Fruit fly (Drosophila melanogaster) whole organism, embryonic: ENCODE measurements around the gene CG45099.

ENCODE experiments used
- B-H1 ChIP-seq: fragments of 200-800 bp; sonication (Bioruptor generic); IDR thresholded peaks from 3 replicates; pipeline ENCODE4 v1.3.6; 2022; ENCODE audit warnings: missing biosample characterization, missing genetic modification characterization
- BtbVII ChIP-seq: fragments of 200-800 bp; sonication (Bioruptor generic); optimal IDR thresholded peaks from 3 replicates; lab custom pipeline; 2017; ENCODE audit warnings: missing biosample characterization, mild to moderate bottlenecking, missing genetic modification characterization
- CG1024 ChIP-seq: fragments of 200-800 bp; sonication (Bioruptor generic); IDR thresholded peaks from 2 replicates; pipeline ENCODE4 v1.3.6; 2022; ENCODE audit warnings: missing biosample characterization, missing genetic modification characterization
- CG10654 ChIP-seq: fragments of 200-800 bp; sonication (Bioruptor generic); optimal IDR thresholded peaks from 2 replicates; lab custom pipeline; 2016; ENCODE audit warnings: missing biosample characterization, missing genetic modification characterization
- CG10979 ChIP-seq: fragments of 200-800 bp; sonication (Bioruptor generic); optimal IDR thresholded peaks from 2 replicates; lab custom pipeline; 2018; ENCODE audit warnings: missing biosample characterization, mild to moderate bottlenecking, missing genetic modification characterization, moderate library complexity
- CG11247 ChIP-seq: fragments of 200-800 bp; sonication (Bioruptor generic); IDR thresholded peaks from 2 replicates; pipeline ENCODE4 v1.3.6; 2022; ENCODE audit warnings: missing biosample characterization, missing genetic modification characterization
- CG11560 ChIP-seq: fragments of 200-800 bp; sonication (Bioruptor generic); IDR thresholded peaks from 3 replicates; pipeline ENCODE4 v1.3.6; 2022; ENCODE audit warnings: missing biosample characterization, missing genetic modification characterization
- CG13296 ChIP-seq: fragments of 200-800 bp; sonication (Bioruptor generic); optimal IDR thresholded peaks from 3 replicates; lab custom pipeline; 2018; ENCODE audit warnings: missing biosample characterization, mild to moderate bottlenecking, missing genetic modification characterization
- CG13775 ChIP-seq: fragments of 200-800 bp; sonication (Bioruptor generic); optimal IDR thresholded peaks from 3 replicates; lab custom pipeline; 2017; ENCODE audit warnings: missing biosample characterization, mild to moderate bottlenecking, missing genetic modification characterization
- CG14667 ChIP-seq: fragments of 200-800 bp; sonication (Bioruptor generic); IDR thresholded peaks from 2 replicates; pipeline ENCODE4 v1.3.6; 2022; ENCODE audit warnings: missing biosample characterization, missing genetic modification characterization
- CG14965 ChIP-seq: fragments of 200-800 bp; sonication (Bioruptor generic); optimal IDR thresholded peaks from 2 replicates; lab custom pipeline; 2016; ENCODE audit warnings: missing biosample characterization, missing genetic modification characterization, borderline replicate concordance
- CG15696 ChIP-seq: fragments of 200-800 bp; sonication (Bioruptor generic); optimal IDR thresholded peaks from 2 replicates; lab custom pipeline; 2019; ENCODE audit warnings: missing biosample characterization, mild to moderate bottlenecking, missing genetic modification characterization, moderate library complexity
- CG17802 ChIP-seq: fragments of 200-800 bp; sonication (Bioruptor generic); optimal IDR thresholded peaks from 2 replicates; lab custom pipeline; 2018; ENCODE audit warnings: missing biosample characterization, mild to moderate bottlenecking, missing genetic modification characterization, moderate library complexity
- CG2120 ChIP-seq: fragments of 200-800 bp; sonication (Bioruptor generic); optimal IDR thresholded peaks from 3 replicates; lab custom pipeline; 2016; ENCODE audit warnings: missing biosample characterization, missing genetic modification characterization
- CG2678 ChIP-seq: fragments of 200-800 bp; sonication (Bioruptor generic); optimal IDR thresholded peaks from 3 replicates; lab custom pipeline; 2019; ENCODE audit warnings: missing biosample characterization, mild to moderate bottlenecking, missing genetic modification characterization, moderate library complexity
- CG30020 ChIP-seq: fragments of 200-800 bp; optimal IDR thresholded peaks from 2 replicates; lab custom pipeline; 2019; ENCODE audit warnings: missing biosample characterization, mild to moderate bottlenecking, missing genetic modification characterization, moderate library complexity
- CG34422 ChIP-seq: fragments of 200-800 bp; sonication (Bioruptor generic); IDR thresholded peaks from 3 replicates; pipeline ENCODE4 v1.3.6; 2022; ENCODE audit warnings: missing biosample characterization, missing genetic modification characterization
- CG6689 ChIP-seq: fragments of 200-800 bp; sonication (Bioruptor generic); IDR thresholded peaks from 2 replicates; pipeline ENCODE4 v1.3.6; 2022; ENCODE audit warnings: missing biosample characterization, missing genetic modification characterization
- CG6791 ChIP-seq: fragments of 200-800 bp; sonication (Bioruptor generic); IDR thresholded peaks from 3 replicates; pipeline ENCODE4 v1.3.6; 2022; ENCODE audit warnings: missing biosample characterization, missing genetic modification characterization; ENCODE audit not compliant: partially characterized antibody
- CG7839 ChIP-seq: fragments of 200-800 bp; sonication (Bioruptor generic); optimal IDR thresholded peaks from 3 replicates; lab custom pipeline; 2018; ENCODE audit warnings: missing biosample characterization, mild to moderate bottlenecking, missing genetic modification characterization, moderate library complexity
- CG8359 ChIP-seq: fragments of 200-800 bp; sonication (Bioruptor generic); optimal IDR thresholded peaks from 2 replicates; lab custom pipeline; 2017; ENCODE audit warnings: missing biosample characterization, mild to moderate bottlenecking, missing genetic modification characterization, borderline replicate concordance
- CG9817 ChIP-seq: fragments of 200-800 bp; sonication (Bioruptor generic); optimal IDR thresholded peaks from 2 replicates; lab custom pipeline; 2018; ENCODE audit warnings: missing biosample characterization, mild to moderate bottlenecking, missing genetic modification characterization, moderate library complexity
- Camta ChIP-seq: fragments of 200-800 bp; sonication (Bioruptor generic); optimal IDR thresholded peaks from 2 replicates; lab custom pipeline; 2016; ENCODE audit warnings: missing biosample characterization, missing genetic modification characterization
- Chrac-16 ChIP-seq: fragments of 200-800 bp; sonication (Bioruptor generic); optimal IDR thresholded peaks from 3 replicates; lab custom pipeline; 2016; ENCODE audit warnings: missing biosample characterization, missing genetic modification characterization
- E2f1 ChIP-seq: fragments of 200-800 bp; sonication (Bioruptor generic); IDR thresholded peaks from 2 replicates; pipeline ENCODE4 v1.3.6; 2022; ENCODE audit warnings: missing biosample characterization, missing genetic modification characterization
- Elba2 ChIP-seq: fragments of 200-800 bp; sonication (Bioruptor generic); optimal IDR thresholded peaks from 3 replicates; lab custom pipeline; 2016; ENCODE audit warnings: missing biosample characterization, missing genetic modification characterization
- Ets65A ChIP-seq: fragments of 200-800 bp; sonication (Bioruptor generic); peaks from one replicate; lab custom pipeline; 2016; ENCODE audit warnings: missing biosample characterization, missing genetic modification characterization
- Hey ChIP-seq: fragments of 200-800 bp; sonication (Bioruptor generic); optimal IDR thresholded peaks from 3 replicates; lab custom pipeline; 2018; ENCODE audit warnings: missing biosample characterization, mild to moderate bottlenecking, missing genetic modification characterization
- Hr3 ChIP-seq: fragments of 200-800 bp; sonication (Bioruptor generic); optimal IDR thresholded peaks from 3 replicates; lab custom pipeline; 2016; ENCODE audit warnings: missing biosample characterization, missing genetic modification characterization
- Hsf ChIP-seq: fragments of 200-800 bp; sonication (Bioruptor generic); optimal IDR thresholded peaks from 3 replicates; lab custom pipeline; 2016; ENCODE audit warnings: missing biosample characterization, missing genetic modification characterization
- Meics ChIP-seq: fragments of 200-800 bp; sonication (Bioruptor generic); optimal IDR thresholded peaks from 2 replicates; lab custom pipeline; 2017; ENCODE audit warnings: missing biosample characterization, mild to moderate bottlenecking, missing genetic modification characterization
- Myb ChIP-seq: fragments of 200-800 bp; sonication (Bioruptor generic); optimal IDR thresholded peaks from 2 replicates; lab custom pipeline; 2016; ENCODE audit warnings: missing biosample characterization, missing genetic modification characterization
- Nf-YB ChIP-seq: fragments of 200-800 bp; sonication (Bioruptor generic); optimal IDR thresholded peaks from 3 replicates; lab custom pipeline; 2019; ENCODE audit warnings: missing biosample characterization, mild to moderate bottlenecking, missing genetic modification characterization, moderate library complexity
- Optix ChIP-seq: fragments of 200-800 bp; sonication (Bioruptor generic); IDR thresholded peaks from 3 replicates; pipeline ENCODE4 v1.3.6; 2022; ENCODE audit warnings: missing biosample characterization, missing genetic modification characterization
- Rx ChIP-seq: fragments of 200-800 bp; sonication (Bioruptor generic); IDR thresholded peaks from 2 replicates; pipeline ENCODE4 v1.3.6; 2022; ENCODE audit warnings: missing biosample characterization, missing genetic modification characterization
- Xbp1 ChIP-seq: fragments of 200-800 bp; sonication (Bioruptor generic); optimal IDR thresholded peaks from 3 replicates; lab custom pipeline; 2016; ENCODE audit warnings: missing biosample characterization, mild to moderate bottlenecking, missing genetic modification characterization
- bcd ChIP-seq: fragments of 200-800 bp; sonication (Bioruptor generic); optimal IDR thresholded peaks from 2 replicates; lab custom pipeline; 2017; ENCODE audit warnings: missing biosample characterization, mild to moderate bottlenecking, missing genetic modification characterization
- caup ChIP-seq: fragments of 200-800 bp; sonication (Bioruptor generic); optimal IDR thresholded peaks from 3 replicates; lab custom pipeline; 2017; ENCODE audit warnings: missing biosample characterization, mild to moderate bottlenecking, missing genetic modification characterization, moderate library complexity; ENCODE audit not compliant: severe bottlenecking
- chif ChIP-seq, 2 experiments: fragments of 200-800 bp; sonication (Bioruptor generic); optimal IDR thresholded peaks; 3 replicates each; lab custom pipeline; 2016; ENCODE audit warnings: missing biosample characterization in 2 of 2, missing genetic modification characterization in 2 of 2
- dpn ChIP-seq, 2 experiments: fragments of 200-800 bp; sonication (Bioruptor generic); optimal IDR thresholded peaks; 3 replicates each; lab custom pipeline; 2016; ENCODE audit warnings: missing biosample characterization in 2 of 2, missing genetic modification characterization in 2 of 2
- ems ChIP-seq: fragments of 200-800 bp; sonication (Bioruptor generic); optimal IDR thresholded peaks from 3 replicates; lab custom pipeline; 2016; ENCODE audit warnings: missing biosample characterization, missing genetic modification characterization
- fd3F ChIP-seq: fragments of 200-800 bp; sonication (Bioruptor generic); optimal IDR thresholded peaks from 2 replicates; lab custom pipeline; 2018; ENCODE audit warnings: missing biosample characterization, mild to moderate bottlenecking, missing genetic modification characterization, moderate library complexity
- ftz-f1 ChIP-seq: fragments of 200-800 bp; sonication (Bioruptor generic); optimal IDR thresholded peaks from 2 replicates; lab custom pipeline; 2016; ENCODE audit warnings: missing biosample characterization, missing genetic modification characterization
- ken ChIP-seq: fragments of 200-800 bp; sonication (Bioruptor generic); IDR thresholded peaks from 3 replicates; pipeline ENCODE4 v1.3.6; 2022; ENCODE audit warnings: missing biosample characterization, missing genetic modification characterization
- lmd ChIP-seq: fragments of 200-800 bp; sonication (Bioruptor generic); IDR thresholded peaks from 2 replicates; pipeline ENCODE4 v1.3.6; 2022; ENCODE audit warnings: missing biosample characterization, missing genetic modification characterization
- ranshi ChIP-seq: fragments of 200-800 bp; sonication (Bioruptor generic); IDR thresholded peaks from 2 replicates; pipeline ENCODE4 v1.3.6; 2022; ENCODE audit warnings: missing biosample characterization, missing genetic modification characterization
- schlank ChIP-seq: fragments of 200-800 bp; sonication (Bioruptor generic); optimal IDR thresholded peaks from 2 replicates; lab custom pipeline; 2018; ENCODE audit warnings: missing biosample characterization, mild to moderate bottlenecking, missing genetic modification characterization
- sisA ChIP-seq: fragments of 200-800 bp; sonication (Bioruptor generic); IDR thresholded peaks from 2 replicates; pipeline ENCODE4 v1.3.6; 2022; ENCODE audit warnings: missing biosample characterization, missing genetic modification characterization
- tin ChIP-seq: fragments of 200-800 bp; sonication (Bioruptor generic); optimal IDR thresholded peaks from 3 replicates; lab custom pipeline; 2016; ENCODE audit warnings: missing biosample characterization, missing genetic modification characterization
- ttk ChIP-seq: fragments of 200-800 bp; sonication (Bioruptor generic); IDR thresholded peaks from 2 replicates; pipeline ENCODE4 v2.1.2; 2022; ENCODE audit warnings: missing biosample characterization, missing genetic modification characterization
- zfh2 ChIP-seq: fragments of 200-800 bp; sonication (Bioruptor generic); optimal IDR thresholded peaks from 2 replicates; lab custom pipeline; 2016; ENCODE audit warnings: missing biosample characterization, missing genetic modification characterization

Gene CG45099

DNA sequence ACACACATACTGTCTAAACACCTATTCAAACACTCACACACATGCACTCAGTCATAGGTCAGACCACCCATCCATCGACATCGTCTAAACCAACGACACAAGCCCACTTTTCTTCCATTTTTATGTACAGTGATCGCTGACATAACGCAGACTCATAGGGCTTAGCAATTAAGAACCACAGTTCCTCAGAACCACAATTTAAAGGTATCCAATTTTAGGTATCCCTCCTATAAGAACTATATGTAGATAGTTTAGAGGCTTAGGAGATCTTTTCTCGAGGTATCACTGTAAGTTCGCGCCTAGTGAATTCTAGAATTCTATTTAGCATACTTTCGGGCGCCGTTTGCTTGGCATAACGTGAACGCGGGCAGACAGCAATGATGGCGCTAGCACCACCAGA lies 41.2 kb downstream of the CG45099 start (continued):
- TF ChIP-seq B-H1 (GFP tag; lab: Robert Waterston, UW), result peak; percentile 57; the same call in 2 of the 3 replicates
- no peak for TF ChIP-seq CG2678 (tag; lab: Kevin White, UChicago)
- TF ChIP-seq ftz-f1 (GFP tag; lab: Kevin White, UChicago), result no peak
- peak; percentile 18 for TF ChIP-seq fd3F (GFP tag; lab: Kevin White, UChicago)
- TF ChIP-seq BtbVII (GFP tag; lab: Kevin White, UChicago), result no peak
- TF ChIP-seq ranshi (GFP tag; lab: Robert Waterston, UW), result no peak
- peak; percentile 51 for TF ChIP-seq Hsf
- no peak for TF ChIP-seq Camta
- peak; percentile 29; the same call in 1 of the 2 replicates for TF ChIP-seq Rx (GFP tag; lab: Robert Waterston, UW)
- TF ChIP-seq Optix (GFP tag; lab: Robert Waterston, UW), result peak; percentile 40; the same call in 1 of the 3 replicates
- TF ChIP-seq Xbp1 (GFP tag; lab: Kevin White, UChicago), result peak; percentile 55
- no peak for TF ChIP-seq Hey (tag; lab: Kevin White, UChicago)
- no peak for TF ChIP-seq zfh2 (GFP tag; lab: Kevin White, UChicago)
- peak; percentile 12 for TF ChIP-seq CG17802 (tag; lab: Kevin White, UChicago)
- peak; percentile 9 for TF ChIP-seq Hr3 (GFP tag; lab: Kevin White, UChicago)
- peak; percentile 37 for TF ChIP-seq CG9817
- 0 out of 2 replicates have a peak, but pooled peaks have one; percentile 9 for TF ChIP-seq CG1024
- TF ChIP-seq Ets65A (GFP tag; lab: Kevin White, UChicago), result peak; percentile 89
- no peak for TF ChIP-seq CG14965
- no peak for TF ChIP-seq CG6791 (GFP tag; lab: Robert Waterston, UW)
- peak; percentile 27 for TF ChIP-seq CG10654 (GFP tag; lab: Kevin White, UChicago)
- peak; percentile 69 for TF ChIP-seq CG7839
- TF ChIP-seq Myb, result no peak
- TF ChIP-seq bcd (GFP tag; lab: Kevin White, UChicago), result peak; percentile 18
- TF ChIP-seq CG11247 (GFP tag; lab: Robert Waterston, UW), result 0 out of 2 replicates have a peak, but pooled peaks have one; percentile 16
- TF ChIP-seq Nf-YB (GFP tag; lab: Kevin White, UChicago), result no peak
- no peak for TF ChIP-seq CG15696 (tag; lab: Kevin White, UChicago)
- TF ChIP-seq CG10979, result no peak
- TF ChIP-seq lmd (GFP tag; lab: Robert Waterston, UW), result peak; percentile 70
- TF ChIP-seq CG30020 (tag; lab: Kevin White, UChicago), result no peak
- TF ChIP-seq CG14667 (GFP tag; lab: Robert Waterston, UW), result peak; percentile 36; the same call in 1 of the 2 replicates
- peak; percentile 19 to 65 for TF ChIP-seq dpn (GFP tag; optimal IDR thresholded peaks at IDR 0.05; lab: Kevin White, UChicago)
- no peak for TF ChIP-seq Elba2 (GFP tag; lab: Kevin White, UChicago)
- no peak for TF ChIP-seq schlank (tag; lab: Kevin White, UChicago)
- peak; percentile 13 for TF ChIP-seq ems (GFP tag; lab: Kevin White, UChicago)
- peak; percentile 29; the same call in 1 of the 3 replicates for TF ChIP-seq CG34422
- peak; percentile 56; the same call in 1 of the 2 replicates for TF ChIP-seq CG6689 (GFP tag; lab: Robert Waterston, UW)
- peak; percentile 43; the same call in 1 of the 3 replicates for TF ChIP-seq ken (GFP tag; lab: Robert Waterston, UW)
- no peak for TF ChIP-seq CG8359 (GFP tag; lab: Kevin White, UChicago)
- TF ChIP-seq CG13775 (GFP tag; lab: Kevin White, UChicago), result no peak
- peak; percentile 35 for TF ChIP-seq tin
- peak; percentile 21; the same call in 1 of the 2 replicates for TF ChIP-seq sisA
- TF ChIP-seq E2f1 (GFP tag; lab: Robert Waterston, UW), result peak; percentile 24; the same call in 1 of the 2 replicates
- TF ChIP-seq chif (GFP tag; optimal IDR thresholded peaks at IDR 0.05; lab: Kevin White, UChicago), result peak; percentile 15 to 46
- peak; percentile 51 for TF ChIP-seq CG2120 (GFP tag; lab: Kevin White, UChicago)
- no peak for TF ChIP-seq caup (GFP tag; lab: Kevin White, UChicago)
- no peak for TF ChIP-seq CG13296 (GFP tag; lab: Kevin White, UChicago)
- TF ChIP-seq Meics, result peak; percentile 3
- peak; percentile 59; the same call in 1 of the 2 replicates for TF ChIP-seq ttk (GFP tag; lab: Robert Waterston, UW)
- TF ChIP-seq Chrac-16 (GFP tag; lab: Kevin White, UChicago), result peak; percentile 57
- 0 out of 3 replicates have a peak, but pooled peaks have one; percentile 40 for TF ChIP-seq CG11560 (tag; lab: Robert Waterston, UW)
